Worm (Caenorhabditis elegans) whole organism, young adult: ENCODE measurements around the gene M117.1.

Source experiments
- B0261.1 ChIP-seq: sonication (generic microtip); optimal IDR thresholded peaks from 2 replicates; lab custom pipeline; 2016; ENCODE audit warnings: mild to moderate bottlenecking, missing genetic modification characterization, moderate library complexity, missing compliant biosample characterization
- F23B12.7 ChIP-seq: sonication (generic microtip); optimal IDR thresholded peaks from 2 replicates; lab custom pipeline; 2017; ENCODE audit warnings: missing genetic modification characterization, mild to moderate bottlenecking, missing compliant biosample characterization, antibody characterized with exemption, moderate library complexity; ENCODE audit not compliant: insufficient read depth
- Y53F4B.3 ChIP-seq: fragments of 200-800 bp; sonication (Bioruptor generic); IDR thresholded peaks from 2 replicates; pipeline ENCODE4 v1.3.6; 2022; ENCODE audit warnings: missing genetic modification reagents, missing genetic modification characterization, missing compliant biosample characterization
- ama-1 ChIP-seq, 3 experiments: fragments of 150-350 bp in 1 of 3; sonication (generic microtip) in 2 of 3; optimal IDR thresholded peaks; 2 replicates each; lab custom pipeline; 2014 to 2018; ENCODE audit warnings: missing biosample characterization in 2 of 3, missing genetic modification characterization in 2 of 3, missing genetic modification reagents in 2 of 3
- aptf-3 ChIP-seq: fragments of 200-800 bp; sonication (Bioruptor generic); IDR thresholded peaks from 2 replicates; pipeline ENCODE4 v1.3.6; 2022; ENCODE audit warnings: missing genetic modification characterization, missing compliant biosample characterization
- egrh-3 ChIP-seq: fragments of 200-800 bp; sonication (Bioruptor generic); IDR thresholded peaks from 2 replicates; pipeline ENCODE4 v1.3.6; 2022; ENCODE audit warnings: missing genetic modification reagents, missing genetic modification characterization, missing compliant biosample characterization
- hmg-1.2 ChIP-seq: fragments of 200-800 bp; sonication (Bioruptor generic); IDR thresholded peaks from 2 replicates; pipeline ENCODE4 v1.3.6; 2022; ENCODE audit warnings: missing genetic modification reagents, missing genetic modification characterization, missing compliant biosample characterization

- TF ChIP-seq egrh-3 (GFP tag; lab: Robert Waterston, UW) (no peak), ama-1 (optimal IDR thresholded peaks at IDR 0.05; lab: Kevin White, UChicago) (no peak), ama-1 (GFP tag; optimal IDR thresholded peaks at IDR 0.05; lab: Kevin White, UChicago) (no peak), aptf-3 (GFP tag; lab: Robert Waterston, UW) (no peak), hmg-1.2 (GFP tag; lab: Robert Waterston, UW) (no peak), F23B12.7 (no peak), Y53F4B.3 (GFP tag; lab: Robert Waterston, UW) (no peak), B0261.1 (no peak)
Measured at ce11 chrIV:11809047-11809446, 5.0 kb upstream of the M117.1 start.
